Worm (Caenorhabditis elegans): ENCODE data around the gene C34B4.5.

DNA sequence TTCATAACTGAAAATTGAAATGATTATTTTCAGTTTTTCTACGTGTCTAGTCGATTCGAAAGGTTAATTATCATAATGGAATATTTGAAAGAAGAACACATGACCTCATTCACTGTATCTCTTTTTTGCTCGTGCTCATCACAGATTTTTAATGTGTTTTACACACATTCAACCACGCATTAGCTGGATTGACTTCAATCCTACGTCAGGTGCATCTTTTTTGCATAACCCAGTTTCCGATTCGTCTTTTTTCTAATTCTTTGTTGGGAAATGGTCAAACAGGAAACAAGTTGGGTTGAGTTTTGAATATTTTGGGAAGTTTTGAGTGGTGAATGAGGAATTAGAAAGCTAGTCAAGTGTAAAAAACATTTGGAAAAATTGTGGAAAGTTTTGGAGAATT, 25.5 kb upstream of the C34B4.5 start:
- TF ChIP-seq ama-1 (optimal IDR thresholded peaks at IDR 0.05) (no peak), B0310.2 (tag; optimal IDR thresholded peaks at IDR 0.05) (no peak), scrt-1 (GFP tag; IDR thresholded peaks at IDR 0.05) (no peak), aly-1 (tag; optimal IDR thresholded peaks at IDR 0.05) (no peak), flt-1 (GFP tag; IDR thresholded peaks at IDR 0.05) (no peak), tbx-11 (GFP tag; IDR thresholded peaks at IDR 0.05) (no peak), hnd-1 (tag; optimal IDR thresholded peaks at IDR 0.05) (no peak)

All from whole organism, early embryonic.